Fruit fly (Drosophila melanogaster) Kc167 (cell line): ENCODE data around the gene CG4073.

Experiments used
- Myc ChIP-seq: fragments of >200 bp; optimal IDR thresholded peaks from 2 replicates; lab custom pipeline; 2017; ENCODE audit warnings: missing external identifiers
- h ChIP-seq: fragments of >200 bp; optimal IDR thresholded peaks from 3 replicates; lab custom pipeline; 2018; ENCODE audit warnings: missing external identifiers

DNA sequence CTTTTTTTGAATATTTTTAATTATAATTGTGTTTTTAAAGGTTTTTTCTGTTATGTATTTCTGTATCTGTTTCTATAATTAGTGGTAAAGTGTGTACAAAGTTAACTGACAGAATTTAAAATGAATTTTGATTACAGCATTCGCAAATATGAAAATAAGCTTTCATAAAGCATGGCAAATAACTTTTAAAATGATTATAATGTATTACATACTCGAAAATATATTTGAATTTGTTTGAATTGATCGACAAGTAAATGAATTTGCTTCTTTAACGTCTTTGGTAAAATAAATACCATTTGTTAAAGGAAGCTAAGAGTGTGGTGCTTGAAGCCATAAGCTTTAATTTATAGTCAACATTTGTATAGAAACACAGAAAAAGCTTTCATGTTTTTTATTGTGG, 3.5 kb upstream of the CG4073 start, which contains the start of gene CG14689:
- TF ChIP-seq Myc (lab: Kevin White, UChicago) = no peak
- TF ChIP-seq h (lab: Kevin White, UChicago) = no peak
